Worm (Caenorhabditis elegans) whole organism, early embryonic: Measurements from ENCODE around the gene srj-37.

Source experiments
- B0310.2 ChIP-seq: sonication (generic microtip); optimal IDR thresholded peaks from 2 replicates; lab custom pipeline; 2016; ENCODE audit warnings: mild to moderate bottlenecking, missing genetic modification characterization, missing compliant biosample characterization
- F13C5.2 ChIP-seq: sonication (generic microtip); optimal IDR thresholded peaks from 2 replicates; lab custom pipeline; 2017; ENCODE audit warnings: mild to moderate bottlenecking, missing genetic modification characterization, inconsistent platforms, missing compliant biosample characterization
- aly-1 ChIP-seq: sonication (generic microtip); optimal IDR thresholded peaks from 2 replicates; lab custom pipeline; 2016; ENCODE audit warnings: missing genetic modification characterization, missing compliant biosample characterization
- ama-1 ChIP-seq: fragments of 150-350 bp; optimal IDR thresholded peaks from 2 replicates; lab custom pipeline; 2014
- ceh-13 ChIP-seq: fragments of 200-800 bp; sonication (Bioruptor generic); optimal IDR thresholded peaks from 2 replicates; lab custom pipeline; 2018; ENCODE audit warnings: mild to moderate bottlenecking, missing genetic modification characterization, missing compliant biosample characterization
- ceh-36 ChIP-seq: sonication (generic microtip); optimal IDR thresholded peaks from 2 replicates; lab custom pipeline; 2016; ENCODE audit warnings: missing genetic modification characterization, inconsistent platforms, missing compliant biosample characterization
- ets-7 ChIP-seq: sonication (generic microtip); optimal IDR thresholded peaks from 2 replicates; lab custom pipeline; 2016; ENCODE audit warnings: missing genotype, missing genetic modification characterization, missing compliant biosample characterization
- flt-1 ChIP-seq: fragments of 200-800 bp; sonication (Bioruptor generic); IDR thresholded peaks from 2 replicates; pipeline ENCODE4 v1.3.6; 2022; ENCODE audit warnings: missing genetic modification characterization, missing compliant biosample characterization
- hmbx-1 ChIP-seq: sonication (generic microtip); optimal IDR thresholded peaks from 2 replicates; lab custom pipeline; 2016; ENCODE audit warnings: mild to moderate bottlenecking, missing genetic modification characterization, missing compliant biosample characterization
- hmg-4 ChIP-seq: fragments of 200-800 bp; sonication (Bioruptor generic); optimal IDR thresholded peaks from 2 replicates; lab custom pipeline; 2018; ENCODE audit warnings: mild to moderate bottlenecking, missing genetic modification characterization, missing compliant biosample characterization
- hnd-1 ChIP-seq: sonication (generic microtip); optimal IDR thresholded peaks from 2 replicates; lab custom pipeline; 2016; ENCODE audit warnings: missing genetic modification characterization, missing compliant biosample characterization
- pes-1 ChIP-seq: fragments of 200-800 bp; sonication (Bioruptor generic); IDR thresholded peaks from 2 replicates; pipeline ENCODE4 v1.3.6; 2022; ENCODE audit warnings: missing genetic modification reagents, missing genetic modification characterization, missing compliant biosample characterization
- scrt-1 ChIP-seq: fragments of 200-800 bp; sonication (Bioruptor generic); IDR thresholded peaks from 2 replicates; pipeline ENCODE4 v1.3.6; 2022; ENCODE audit warnings: missing genetic modification characterization, missing compliant biosample characterization
- sea-1 ChIP-seq: fragments of 200-800 bp; sonication (Bioruptor generic); conservative IDR thresholded peaks from 2 replicates; pipeline ENCODE4 v1.3.6; 2022; ENCODE audit warnings: missing genetic modification characterization, missing compliant biosample characterization
- tbx-11 ChIP-seq: fragments of 200-800 bp; sonication (Bioruptor generic); IDR thresholded peaks from 2 replicates; pipeline ENCODE4 v1.3.6; 2022; ENCODE audit warnings: missing genetic modification characterization, missing compliant biosample characterization
- tbx-37 ChIP-seq: fragments of 200-800 bp; sonication (Bioruptor generic); conservative IDR thresholded peaks from 2 replicates; pipeline ENCODE4 v1.3.6; 2022; ENCODE audit warnings: missing genetic modification reagents, missing genetic modification characterization, missing compliant biosample characterization
- tra-4 ChIP-seq: sonication (generic microtip); optimal IDR thresholded peaks from 2 replicates; lab custom pipeline; 2017; ENCODE audit warnings: missing genetic modification characterization, missing compliant biosample characterization

The srj-37 gene

ce11 chrV:676090-676489 is 37.7 kb downstream of the srj-37 start:
- TF ChIP-seq ceh-13 (GFP tag; lab: Kevin White, UChicago) (no peak), tbx-11 (GFP tag; lab: Robert Waterston, UW) (no peak), hnd-1 (tag; lab: Kevin White, UChicago) (no peak), ceh-36 (no peak), F13C5.2 (tag; lab: Kevin White, UChicago) (no peak), B0310.2 (tag; lab: Kevin White, UChicago) (no peak), tbx-37 (GFP tag; lab: Robert Waterston, UW) (no peak), ama-1 (lab: Kevin White, UChicago) (no peak)

- TF ChIP-seq hmg-4: no peak
- no peak for TF ChIP-seq ama-1 (lab: Kevin White, UChicago)
- no peak for TF ChIP-seq hmbx-1 (tag; lab: Kevin White, UChicago)
- no peak for TF ChIP-seq B0310.2 (tag; lab: Kevin White, UChicago)
- no peak for TF ChIP-seq tra-4 (tag; lab: Kevin White, UChicago)
- TF ChIP-seq aly-1 (tag; lab: Kevin White, UChicago): no peak
- TF ChIP-seq flt-1 (GFP tag; lab: Robert Waterston, UW): no peak
- no peak for TF ChIP-seq tbx-11 (GFP tag; lab: Robert Waterston, UW)
- TF ChIP-seq ceh-36: no peak
- no peak for TF ChIP-seq scrt-1
- no peak for TF ChIP-seq hnd-1 (tag; lab: Kevin White, UChicago)
- TF ChIP-seq ceh-13 (GFP tag; lab: Kevin White, UChicago): no peak
Measured at ce11 chrV:676550-677084, 38.2 kb downstream of the srj-37 start, which contains the start of the genes fbxa-72 and srx-21. Gene fbxa-72, minus strand, starts transcription at chrV:676753. Gene srx-21, plus strand, starts transcription at chrV:677034.

ce11 chrV:679663-680062 is 41.2 kb downstream of the srj-37 start, which contains the start of gene srx-22:
Gene srx-22, plus strand, starts transcription at chrV:679963.
- TF ChIP-seq ets-7 (tag; lab: Kevin White, UChicago) (no peak), hmbx-1 (tag; lab: Kevin White, UChicago) (no peak), flt-1 (GFP tag; lab: Robert Waterston, UW) (no peak), scrt-1 (no peak), pes-1 (GFP tag; lab: Robert Waterston, UW) (no peak), tbx-11 (GFP tag; lab: Robert Waterston, UW) (no peak), ceh-36 (no peak), tbx-37 (GFP tag; lab: Robert Waterston, UW) (no peak), F13C5.2 (tag; lab: Kevin White, UChicago) (no peak), ceh-13 (GFP tag; lab: Kevin White, UChicago) (no peak), sea-1 (GFP tag; lab: Robert Waterston, UW) (no peak), B0310.2 (tag; lab: Kevin White, UChicago) (no peak), ama-1 (lab: Kevin White, UChicago) (no peak), hmg-4 (no peak), tra-4 (tag; lab: Kevin White, UChicago) (no peak)

DNA sequence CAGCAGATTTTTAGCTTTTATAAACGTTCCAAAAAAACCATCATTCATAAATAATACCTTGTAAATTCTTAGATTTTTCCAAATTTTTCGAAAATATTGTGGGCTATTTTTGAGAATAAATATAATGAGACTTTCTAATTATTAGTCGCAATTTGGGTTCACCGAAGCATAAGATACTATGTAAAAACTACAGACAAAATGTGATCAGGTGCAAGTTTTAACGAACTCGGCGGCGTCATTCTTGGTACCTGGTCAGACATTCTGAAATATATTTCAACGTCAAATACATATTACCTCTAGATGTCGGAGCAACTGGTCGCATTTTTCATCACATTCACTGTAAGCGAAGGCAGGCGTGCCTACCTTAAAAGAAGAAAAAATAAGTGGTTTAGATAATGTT is 43.6 kb downstream of the srj-37 start, which contains the start of gene srx-23:
TSS of gene srx-23 (plus strand) at position 301 of the 400 bp plus-strand sequence.
- TF ChIP-seq hmg-4 (no peak), ceh-36 (no peak), aly-1 (tag; lab: Kevin White, UChicago) (no peak), pes-1 (GFP tag; lab: Robert Waterston, UW) (no peak), F13C5.2 (tag; lab: Kevin White, UChicago) (no peak), scrt-1 (no peak), ets-7 (tag; lab: Kevin White, UChicago) (no peak), hmbx-1 (tag; lab: Kevin White, UChicago) (no peak), hnd-1 (tag; lab: Kevin White, UChicago) (no peak), tra-4 (tag; lab: Kevin White, UChicago) (no peak), tbx-37 (GFP tag; lab: Robert Waterston, UW) (no peak), tbx-11 (GFP tag; lab: Robert Waterston, UW) (no peak), flt-1 (GFP tag; lab: Robert Waterston, UW) (no peak)

DNA sequence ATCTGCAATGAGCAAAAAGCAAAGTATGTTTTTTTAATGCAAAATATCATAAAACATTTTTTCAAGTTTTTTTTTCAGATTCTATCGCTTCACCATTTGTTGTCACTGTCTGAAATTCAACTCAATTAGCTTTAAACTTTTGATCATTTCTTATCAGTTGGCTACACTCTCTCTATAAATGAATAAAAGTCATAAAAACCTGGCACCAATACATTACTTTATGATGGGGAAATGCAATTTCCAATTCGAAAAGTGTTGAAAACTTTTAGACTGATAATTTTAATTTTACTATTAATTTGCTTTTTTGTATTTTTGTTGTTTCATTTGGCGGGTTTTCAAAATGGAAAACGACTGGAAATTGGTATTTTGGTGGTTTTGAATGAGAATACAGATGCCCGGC is 45.4 kb downstream of the srj-37 start, which contains the start of gene F31F4.1:
TSS of gene F31F4.1 (plus strand) at position 203 of the 400 bp plus-strand sequence.
- TF ChIP-seq tbx-37 (GFP tag; lab: Robert Waterston, UW): no peak
- no peak for TF ChIP-seq hmbx-1 (tag; lab: Kevin White, UChicago)
- TF ChIP-seq hnd-1 (tag; lab: Kevin White, UChicago): no peak
- TF ChIP-seq ets-7 (tag; lab: Kevin White, UChicago): no peak
- no peak for TF ChIP-seq tbx-11 (GFP tag; lab: Robert Waterston, UW)
- no peak for TF ChIP-seq ceh-36
- TF ChIP-seq ceh-13 (GFP tag; lab: Kevin White, UChicago): no peak
- no peak for TF ChIP-seq ama-1 (lab: Kevin White, UChicago)
- TF ChIP-seq F13C5.2 (tag; lab: Kevin White, UChicago): no peak
- TF ChIP-seq sea-1 (GFP tag; lab: Robert Waterston, UW): no peak
- no peak for TF ChIP-seq pes-1 (GFP tag; lab: Robert Waterston, UW)
- TF ChIP-seq B0310.2 (tag; lab: Kevin White, UChicago): no peak
- no peak for TF ChIP-seq aly-1 (tag; lab: Kevin White, UChicago)

DNA sequence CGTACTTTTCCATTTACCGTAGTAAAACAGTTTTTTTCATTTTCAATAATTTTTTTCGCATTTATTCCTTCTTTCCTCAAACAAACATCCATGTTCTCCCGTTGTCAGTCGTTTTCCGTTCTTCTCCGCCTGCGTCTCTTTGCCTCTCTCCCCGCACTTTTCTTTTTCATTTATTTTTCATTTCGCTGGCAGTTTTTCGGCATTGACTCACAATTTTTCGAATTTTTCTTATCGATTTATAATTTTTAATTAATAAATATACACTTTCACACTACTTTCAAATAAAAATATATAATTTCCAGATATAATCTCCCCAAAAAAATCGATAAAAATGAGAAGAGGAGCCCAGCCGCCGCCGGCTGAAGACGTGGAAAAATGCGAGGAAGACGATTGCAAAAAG is 49.0 kb downstream of the srj-37 start, which contains the start of gene H25P19.1:
TSS of gene H25P19.1 (plus strand) at position 301 of the 400 bp plus-strand sequence.
- TF ChIP-seq ets-7 (tag; lab: Kevin White, UChicago): no peak
- no peak for TF ChIP-seq B0310.2 (tag; lab: Kevin White, UChicago)
- TF ChIP-seq scrt-1: no peak
- no peak for TF ChIP-seq F13C5.2 (tag; lab: Kevin White, UChicago)
- no peak for TF ChIP-seq tbx-11 (GFP tag; lab: Robert Waterston, UW)
- TF ChIP-seq flt-1 (GFP tag; lab: Robert Waterston, UW): no peak
- TF ChIP-seq hmg-4: no peak
- TF ChIP-seq ceh-13 (GFP tag; lab: Kevin White, UChicago): no peak
- TF ChIP-seq ama-1 (lab: Kevin White, UChicago): no peak
- TF ChIP-seq pes-1 (GFP tag; lab: Robert Waterston, UW): no peak
- no peak for TF ChIP-seq tbx-37 (GFP tag; lab: Robert Waterston, UW)
- TF ChIP-seq hmbx-1 (tag; lab: Kevin White, UChicago): no peak
- no peak for TF ChIP-seq ceh-36
- TF ChIP-seq hnd-1 (tag; lab: Kevin White, UChicago): no peak
- no peak for TF ChIP-seq aly-1 (tag; lab: Kevin White, UChicago)
- no peak for TF ChIP-seq sea-1 (GFP tag; lab: Robert Waterston, UW)
- TF ChIP-seq tra-4 (tag; lab: Kevin White, UChicago): no peak
